Fruit fly (Drosophila melanogaster): ENCODE results near the gene dib.

DNA sequence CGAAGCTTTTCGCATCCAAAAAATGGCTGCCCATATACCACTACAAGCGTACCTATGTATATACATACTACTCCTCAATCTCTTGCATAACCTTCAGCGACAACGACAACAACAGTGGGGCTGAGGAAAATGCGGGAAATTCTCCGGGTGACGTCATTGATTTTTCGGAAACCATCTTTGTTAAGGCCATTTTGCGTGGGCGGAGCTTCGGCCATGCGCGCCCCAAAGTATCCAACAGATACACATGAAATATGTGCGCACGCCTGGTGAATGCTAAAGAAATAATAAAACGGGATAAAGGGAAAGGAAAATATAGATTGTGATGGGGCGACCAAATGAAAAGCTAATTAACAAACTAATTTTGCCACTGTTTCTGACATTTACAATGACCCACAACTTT is 23.8 kb downstream of the dib start:
- TF ChIP-seq CG15710 (tag; optimal IDR thresholded peaks at IDR 0.05) (no peak), rn (GFP tag; IDR thresholded peaks at IDR 0.05) (no peak)

All from whole organism, pupa.